Fruit fly (Drosophila melanogaster): ENCODE data around the gene Art4.

Art4 gene

DNA sequence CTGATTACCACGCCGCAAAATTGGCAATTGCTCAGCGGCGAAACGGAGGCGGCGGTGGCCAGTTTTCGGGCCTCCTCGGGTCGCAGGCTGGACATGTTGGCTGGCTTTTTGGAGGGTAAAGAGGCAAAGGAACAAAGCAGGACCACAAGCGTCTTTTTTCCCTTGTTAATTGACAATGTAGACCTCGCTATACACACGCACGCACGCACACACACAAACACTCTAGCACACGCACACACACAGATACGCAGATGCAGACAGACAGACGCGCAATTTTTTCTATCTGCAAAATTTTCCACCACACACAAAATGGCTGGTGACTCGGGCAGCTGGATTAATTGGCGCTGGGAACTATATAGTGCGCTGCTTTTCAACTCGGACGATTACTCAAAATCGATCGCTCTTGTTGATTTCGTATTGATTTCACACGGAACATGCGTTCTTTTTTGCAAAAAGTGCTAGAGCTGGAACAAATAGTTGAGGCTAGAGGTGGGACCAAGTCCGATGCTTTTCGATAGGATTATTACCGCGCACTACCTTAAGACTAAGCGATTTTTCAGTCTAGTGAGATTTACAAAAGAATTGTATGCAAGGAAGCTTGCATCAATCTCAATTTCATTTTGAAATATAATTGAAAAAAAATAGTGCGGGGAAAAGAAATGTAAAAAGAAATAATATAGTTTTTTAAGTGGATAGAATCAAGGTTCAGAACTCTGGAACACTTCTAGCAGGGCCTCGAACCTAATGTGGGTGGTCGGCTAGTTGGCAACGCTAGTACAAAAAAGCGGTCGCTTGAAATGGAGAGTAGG is at the start of gene Art4:
Gene Art4, minus strand, starts transcription at position 476 of the 809 bp plus-strand sequence.
- TF ChIP-seq Myc (optimal IDR thresholded peaks at IDR 0.05) (no peak), psq (optimal IDR thresholded peaks at IDR 0.05) (no peak), insv (optimal IDR thresholded peaks at IDR 0.05) (no peak), h (optimal IDR thresholded peaks at IDR 0.05) (no peak), ttk (optimal IDR thresholded peaks at IDR 0.05) (no peak), Sin3A (optimal IDR thresholded peaks at IDR 0.05) (no peak)

- TF ChIP-seq Myc (optimal IDR thresholded peaks at IDR 0.05) (no peak), ttk (optimal IDR thresholded peaks at IDR 0.05) (no peak), psq (optimal IDR thresholded peaks at IDR 0.05) (no peak), insv (optimal IDR thresholded peaks at IDR 0.05) (no peak), Sin3A (optimal IDR thresholded peaks at IDR 0.05) (no peak), h (optimal IDR thresholded peaks at IDR 0.05) (no peak)
These were observed 49.2 kb upstream of the Art4 start for dm6 chr3R:10034995-10035446.

dm6 chr3R:10032951-10033720 is 47.3 kb upstream of the Art4 start:
- TF ChIP-seq Myc (optimal IDR thresholded peaks at IDR 0.05) (no peak), Sin3A (optimal IDR thresholded peaks at IDR 0.05) (no peak), psq (optimal IDR thresholded peaks at IDR 0.05) (no peak), insv (optimal IDR thresholded peaks at IDR 0.05) (no peak), ttk (optimal IDR thresholded peaks at IDR 0.05) (no peak), h (optimal IDR thresholded peaks at IDR 0.05) (no peak)

dm6 chr3R:10031480-10031879 is 45.6 kb upstream of the Art4 start:
- no peak for TF ChIP-seq insv (optimal IDR thresholded peaks at IDR 0.05)
- TF ChIP-seq Myc (optimal IDR thresholded peaks at IDR 0.05), result no peak
- TF ChIP-seq h (optimal IDR thresholded peaks at IDR 0.05), result no peak
- no peak for TF ChIP-seq ttk (optimal IDR thresholded peaks at IDR 0.05)
- TF ChIP-seq psq (optimal IDR thresholded peaks at IDR 0.05), result no peak
- no peak for TF ChIP-seq Sin3A (optimal IDR thresholded peaks at IDR 0.05)

dm6 chr3R:10028378-10028777 is 42.5 kb upstream of the Art4 start:
- TF ChIP-seq Myc (optimal IDR thresholded peaks at IDR 0.05) (no peak), ttk (optimal IDR thresholded peaks at IDR 0.05) (no peak), Sin3A (optimal IDR thresholded peaks at IDR 0.05) (no peak), psq (optimal IDR thresholded peaks at IDR 0.05) (no peak), insv (optimal IDR thresholded peaks at IDR 0.05) (no peak), h (optimal IDR thresholded peaks at IDR 0.05) (no peak)

dm6 chr3R:10025050-10025449 is 39.2 kb upstream of the Art4 start, which contains the start of gene CG31407:
Gene CG31407 (minus strand): TSS chr3R:10025150.
- TF ChIP-seq Myc (optimal IDR thresholded peaks at IDR 0.05) (no peak), psq (optimal IDR thresholded peaks at IDR 0.05) (no peak), h (optimal IDR thresholded peaks at IDR 0.05) (no peak), ttk (optimal IDR thresholded peaks at IDR 0.05) (no peak), insv (optimal IDR thresholded peaks at IDR 0.05) (no peak), Sin3A (optimal IDR thresholded peaks at IDR 0.05) (no peak)

- TF ChIP-seq psq (optimal IDR thresholded peaks at IDR 0.05) (no peak), h (optimal IDR thresholded peaks at IDR 0.05) (no peak), ttk (optimal IDR thresholded peaks at IDR 0.05) (no peak), insv (optimal IDR thresholded peaks at IDR 0.05) (no peak), Sin3A (optimal IDR thresholded peaks at IDR 0.05) (no peak), Myc (optimal IDR thresholded peaks at IDR 0.05) (no peak)
These were observed 38.3 kb upstream of the Art4 start for dm6 chr3R:10024032-10024712.

dm6 chr3R:10001174-10001789 is 15.4 kb upstream of the Art4 start, which contains the start of gene CG5359:
Gene CG5359 (minus strand): TSS chr3R:10001276.
- no peak for TF ChIP-seq insv (optimal IDR thresholded peaks at IDR 0.05)
- TF ChIP-seq Myc (optimal IDR thresholded peaks at IDR 0.05), result no peak
- TF ChIP-seq psq (optimal IDR thresholded peaks at IDR 0.05), result no peak
- TF ChIP-seq Sin3A (optimal IDR thresholded peaks at IDR 0.05), result no peak
- TF ChIP-seq ttk (optimal IDR thresholded peaks at IDR 0.05), result no peak
- TF ChIP-seq h (optimal IDR thresholded peaks at IDR 0.05), result no peak

DNA sequence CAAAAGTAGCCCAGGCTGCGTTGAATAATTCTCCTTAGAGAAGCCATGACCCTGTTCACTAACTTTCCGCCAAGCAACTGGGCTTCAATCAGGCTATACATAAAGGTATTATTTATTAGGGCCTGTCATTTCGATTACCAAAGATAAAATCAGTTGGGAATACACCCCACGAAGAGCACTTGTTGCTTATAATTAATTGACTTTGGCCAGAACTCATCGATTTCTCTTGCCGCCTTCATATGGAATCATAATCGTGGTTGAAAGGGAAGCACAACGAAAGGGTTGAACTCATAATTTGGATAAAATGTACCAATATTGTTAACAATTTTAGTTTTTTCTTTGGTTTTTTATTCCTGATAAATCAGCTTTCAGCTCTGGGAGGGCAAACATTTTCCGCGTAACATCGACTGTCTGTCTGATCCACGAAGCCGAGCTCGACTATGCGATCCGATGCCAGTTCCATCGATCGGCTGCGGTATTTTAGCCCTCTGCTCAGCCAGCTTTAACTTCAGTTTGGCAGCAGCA is 10.9 kb upstream of the Art4 start, which contains the start of the genes Gr85a and Spn85F:
Gene Gr85a, minus strand, starts transcription at position 101 of the 525 bp plus-strand sequence.
Gene Spn85F, plus strand, starts transcription at position 475 of the 525 bp plus-strand sequence.
- TF ChIP-seq psq (optimal IDR thresholded peaks at IDR 0.05) (no peak), Myc (optimal IDR thresholded peaks at IDR 0.05) (no peak), Sin3A (optimal IDR thresholded peaks at IDR 0.05) (no peak), ttk (optimal IDR thresholded peaks at IDR 0.05) (no peak), h (optimal IDR thresholded peaks at IDR 0.05) (no peak), insv (optimal IDR thresholded peaks at IDR 0.05) (no peak)

DNA sequence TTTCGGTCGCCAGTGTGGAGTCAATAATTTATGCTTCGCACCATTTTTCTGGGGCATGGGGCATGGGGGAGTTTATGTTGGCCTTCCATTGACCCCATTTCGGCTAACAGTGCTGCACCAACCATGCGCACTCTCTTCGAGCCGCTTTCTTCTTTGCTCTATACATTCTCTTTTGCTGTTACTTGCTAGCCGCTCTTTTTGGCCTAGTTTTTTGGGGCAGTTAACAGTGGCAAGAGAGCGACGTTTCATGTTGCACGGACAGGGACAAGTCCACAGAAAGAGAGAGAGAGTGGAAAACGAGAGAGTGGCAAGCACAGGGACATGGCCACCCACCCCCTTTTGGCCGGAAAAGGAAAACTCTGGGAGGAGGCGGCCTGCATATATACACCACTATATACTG is 6.9 kb downstream of the Art4 start:
- TF ChIP-seq Sin3A (optimal IDR thresholded peaks at IDR 0.05), result no peak

DNA sequence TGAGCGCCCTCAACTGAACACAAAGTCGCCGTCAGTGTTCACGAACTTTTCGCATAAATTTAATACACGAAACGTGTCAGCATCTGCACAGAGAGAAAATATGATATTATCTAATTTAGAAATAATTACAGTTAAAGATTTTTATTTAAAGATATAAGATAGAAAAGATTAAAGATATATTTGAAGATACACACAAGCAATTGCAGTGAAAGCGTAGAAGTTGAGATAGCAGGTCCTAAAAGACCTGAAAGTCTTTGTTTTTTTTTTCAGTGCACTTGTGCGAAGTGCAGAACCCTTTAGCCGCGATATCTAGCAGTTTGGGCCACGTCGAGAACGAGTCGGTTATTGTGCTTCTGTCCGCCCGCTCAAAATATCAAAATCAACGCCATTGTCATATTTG is 8.4 kb downstream of the Art4 start:
- no peak for TF ChIP-seq h (optimal IDR thresholded peaks at IDR 0.05)
- TF ChIP-seq psq (optimal IDR thresholded peaks at IDR 0.05), result no peak
- no peak for TF ChIP-seq Myc (optimal IDR thresholded peaks at IDR 0.05)
- no peak for TF ChIP-seq Sin3A (optimal IDR thresholded peaks at IDR 0.05)
- TF ChIP-seq insv (optimal IDR thresholded peaks at IDR 0.05), result no peak
- no peak for TF ChIP-seq ttk (optimal IDR thresholded peaks at IDR 0.05)

All from Kc167 (cell line).